Fruit fly (Drosophila melanogaster) whole organism, wandering third instar larva: ENCODE results near the gene CG13082.

Experiments
- Abd-B ChIP-seq: fragments of >200 bp; optimal IDR thresholded peaks from 2 replicates; lab custom pipeline; 2017; ENCODE audit warnings: missing biosample characterization, missing genetic modification characterization
- Hr78 ChIP-seq: fragments of >200 bp; optimal IDR thresholded peaks from 2 replicates; lab custom pipeline; 2017; ENCODE audit warnings: missing biosample characterization, missing genetic modification characterization
- lola ChIP-seq: fragments of >200 bp; optimal IDR thresholded peaks from 2 replicates; lab custom pipeline; 2017; ENCODE audit warnings: missing biosample characterization, missing genetic modification characterization
- rgr ChIP-seq: fragments of 200-800 bp; sonication (Bioruptor generic); optimal IDR thresholded peaks from 3 replicates; lab custom pipeline; 2016; ENCODE audit warnings: missing biosample characterization, mild to moderate bottlenecking, missing genetic modification characterization

- TF ChIP-seq Hr78 (GFP tag; lab: Kevin White, UChicago) (no peak), lola (GFP tag; lab: Kevin White, UChicago) (no peak), Abd-B (no peak), rgr (no peak)
These were observed 9.9 kb downstream of the CG13082 start, which contains the start of gene Tep4 for dm6 chr2L:19548158-19548557.
